Fruit fly (Drosophila melanogaster) whole organism, wandering third instar larva: ENCODE results near the gene CG3061.

Source experiments
- Abd-B ChIP-seq: fragments of >200 bp; optimal IDR thresholded peaks from 2 replicates; lab custom pipeline; 2017; ENCODE audit warnings: missing biosample characterization, missing genetic modification characterization
- CG32264 ChIP-seq: fragments of 200-800 bp; sonication (Bioruptor generic); optimal IDR thresholded peaks from 2 replicates; lab custom pipeline; 2016; ENCODE audit warnings: missing biosample characterization, missing genetic modification characterization
- CG9705 ChIP-seq: fragments of 200-800 bp; sonication (Bioruptor generic); optimal IDR thresholded peaks from 2 replicates; lab custom pipeline; 2018; ENCODE audit warnings: missing biosample characterization, mild to moderate bottlenecking, missing genetic modification characterization
- Dif ChIP-seq: fragments of 200-275, 200-300 bp; sonication (Bioruptor generic); optimal IDR thresholded peaks from 2 replicates; lab custom pipeline; 2018; ENCODE audit warnings: missing biosample characterization, missing genetic modification characterization; ENCODE audit not compliant: partially characterized antibody
- GATAd ChIP-seq: sonication (Bioruptor generic); optimal IDR thresholded peaks from 2 replicates; lab custom pipeline; 2016; ENCODE audit warnings: missing biosample characterization, missing genetic modification characterization
- HLH106 ChIP-seq: fragments of 200-800 bp; optimal IDR thresholded peaks from 3 replicates; lab custom pipeline; 2019; ENCODE audit warnings: missing biosample characterization, mild to moderate bottlenecking, missing genetic modification characterization, moderate library complexity
- Hnf4 ChIP-seq: fragments of 200-800 bp; sonication (Bioruptor generic); optimal IDR thresholded peaks from 2 replicates; lab custom pipeline; 2016; ENCODE audit warnings: missing biosample characterization, mild to moderate bottlenecking, missing genetic modification characterization
- Hr83 ChIP-seq: fragments of 200-300 bp; sonication (Bioruptor generic); optimal IDR thresholded peaks from 2 replicates; lab custom pipeline; 2016; ENCODE audit warnings: missing biosample characterization, mild to moderate bottlenecking, missing genetic modification characterization, moderate library complexity; ENCODE audit not compliant: poor library complexity, severe bottlenecking
- Jra ChIP-seq: sonication (Bioruptor generic); optimal IDR thresholded peaks from 2 replicates; lab custom pipeline; 2016; ENCODE audit warnings: missing biosample characterization, missing genetic modification characterization
- Myc ChIP-seq: fragments of >200 bp; optimal IDR thresholded peaks from 2 replicates; lab custom pipeline; 2017
- Rel ChIP-seq, 2 experiments: fragments of 200-800 bp; sonication (Bioruptor generic) in 1 of 2; optimal IDR thresholded peaks; 2 replicates in 1 of 2; 3 replicates in 1 of 2; lab custom pipeline; 2016 to 2019; ENCODE audit warnings: mild to moderate bottlenecking in 2 of 2, missing biosample characterization in 2 of 2, missing genetic modification characterization in 2 of 2, moderate library complexity in 1 of 2
- Sp1 ChIP-seq: fragments of 200-800 bp; sonication (Bioruptor generic); optimal IDR thresholded peaks from 3 replicates; lab custom pipeline; 2019; ENCODE audit warnings: missing biosample characterization, mild to moderate bottlenecking, missing genetic modification characterization, moderate library complexity
- br ChIP-seq: fragments of 200-800 bp; sonication (Bioruptor generic); optimal IDR thresholded peaks from 2 replicates; lab custom pipeline; 2016; ENCODE audit warnings: missing biosample characterization, missing genetic modification characterization
- brk ChIP-seq: fragments of 200-800 bp; sonication (Bioruptor generic); optimal IDR thresholded peaks from 2 replicates; lab custom pipeline; 2016; ENCODE audit warnings: missing biosample characterization, mild to moderate bottlenecking, missing genetic modification characterization
- dl ChIP-seq, 2 experiments: fragments of 175-275, 200-275 bp in 1 of 2; fragments of 200-275 bp in 1 of 2; sonication (Bioruptor generic); optimal IDR thresholded peaks; lab custom pipeline; 2018; ENCODE audit warnings: mild to moderate bottlenecking in 2 of 2, missing biosample characterization in 2 of 2, missing genetic modification characterization in 2 of 2, moderate library complexity in 2 of 2; ENCODE audit not compliant: partially characterized antibody in 2 of 2, insufficient read depth in 1 of 2
- ey ChIP-seq: fragments of 200-800 bp; sonication (Bioruptor generic); optimal IDR thresholded peaks from 2 replicates; lab custom pipeline; 2016; ENCODE audit warnings: missing biosample characterization, missing genetic modification characterization
- foxo ChIP-seq, 2 experiments: fragments of 200-800 bp; sonication (Bioruptor generic); optimal IDR thresholded peaks; 2 replicates in 1 of 2; 3 replicates in 1 of 2; lab custom pipeline; 2016 to 2017; ENCODE audit warnings: missing biosample characterization in 2 of 2, missing genetic modification characterization in 2 of 2
- fru ChIP-seq: fragments of 200-800 bp; sonication (Bioruptor generic); optimal IDR thresholded peaks from 3 replicates; lab custom pipeline; 2016; ENCODE audit warnings: missing biosample characterization, mild to moderate bottlenecking, missing genetic modification characterization
- h ChIP-seq: fragments of 200-800 bp; sonication (Bioruptor generic); optimal IDR thresholded peaks from 3 replicates; lab custom pipeline; 2016; ENCODE audit warnings: missing biosample characterization, mild to moderate bottlenecking, missing genetic modification characterization
- lola ChIP-seq: fragments of >200 bp; optimal IDR thresholded peaks from 2 replicates; lab custom pipeline; 2017; ENCODE audit warnings: missing biosample characterization, missing genetic modification characterization
- psq ChIP-seq: fragments of 200-800 bp; sonication (Bioruptor generic); optimal IDR thresholded peaks from 3 replicates; lab custom pipeline; 2017; ENCODE audit warnings: missing biosample characterization, mild to moderate bottlenecking, missing genetic modification characterization, moderate library complexity
- sage ChIP-seq: fragments of 200-800 bp; sonication (Bioruptor generic); optimal IDR thresholded peaks from 2 replicates; lab custom pipeline; 2016; ENCODE audit warnings: missing biosample characterization, mild to moderate bottlenecking, missing genetic modification characterization
- sv ChIP-seq: fragments of 200-800 bp; sonication (Bioruptor generic); optimal IDR thresholded peaks from 3 replicates; lab custom pipeline; 2016; ENCODE audit warnings: missing biosample characterization, missing genetic modification characterization
- tai ChIP-seq: sonication (Bioruptor generic); optimal IDR thresholded peaks from 2 replicates; lab custom pipeline; 2016; ENCODE audit warnings: missing biosample characterization, missing genetic modification characterization
- usp ChIP-seq: fragments of >200 bp; optimal IDR thresholded peaks from 2 replicates; lab custom pipeline; 2017; ENCODE audit warnings: missing biosample characterization, missing genetic modification characterization
- woc ChIP-seq: sonication (Bioruptor generic); optimal IDR thresholded peaks from 2 replicates; lab custom pipeline; 2016; ENCODE audit warnings: missing biosample characterization, mild to moderate bottlenecking, missing genetic modification characterization

CG3061 gene

dm6 chr3R:14024919-14025387, 7.2 kb upstream of the CG3061 start (continued):
- TF ChIP-seq Rel (GFP tag; optimal IDR thresholded peaks at IDR 0.05; lab: Kevin White, UChicago) = no peak
- peak; percentile 58 for TF ChIP-seq Rel (tag; optimal IDR thresholded peaks at IDR 0.05; lab: Kevin White, UChicago)

- peak in 1 of 2 experiments; percentile 86 for TF ChIP-seq foxo (GFP tag; optimal IDR thresholded peaks at IDR 0.05; lab: Kevin White, UChicago)
- TF ChIP-seq CG32264 (GFP tag; lab: Kevin White, UChicago) = peak; percentile 14
- peak; percentile 79 for TF ChIP-seq sage
- TF ChIP-seq GATAd (GFP tag; lab: Kevin White, UChicago) = no peak
- no peak for TF ChIP-seq tai (GFP tag; lab: Kevin White, UChicago)
- peak; percentile 78 for TF ChIP-seq Rel (GFP tag; optimal IDR thresholded peaks at IDR 0.05; lab: Kevin White, UChicago)
- TF ChIP-seq Rel (tag; optimal IDR thresholded peaks at IDR 0.05; lab: Kevin White, UChicago) = peak; percentile 26
- no peak for TF ChIP-seq ey (GFP tag; lab: Kevin White, UChicago)
- peak; percentile 22 for TF ChIP-seq Sp1 (GFP tag; lab: Kevin White, UChicago)
- TF ChIP-seq Hnf4 (GFP tag; lab: Kevin White, UChicago) = peak; percentile 12
- peak; percentile 46 for TF ChIP-seq brk (GFP tag; lab: Kevin White, UChicago)
- TF ChIP-seq fru (GFP tag; lab: Kevin White, UChicago) = no peak
These were observed 6.4 kb upstream of the CG3061 start for dm6 chr3R:14025795-14026194.

dm6 chr3R:14026212-14026952, 5.8 kb upstream of the CG3061 start:
- no peak for TF ChIP-seq br (GFP tag; lab: Kevin White, UChicago)
- peak; percentile 43 for TF ChIP-seq woc (GFP tag; lab: Kevin White, UChicago)
- no peak for TF ChIP-seq lola (GFP tag; lab: Kevin White, UChicago)
- peak in 1 of 2 experiments; percentile 1 for TF ChIP-seq dl (GFP tag; optimal IDR thresholded peaks at IDR 0.05; lab: Kevin White, UChicago; ENCODE audit: insufficient read depth in 1 of 2, partially characterized antibody in 2 of 2)
- TF ChIP-seq usp (GFP tag; lab: Kevin White, UChicago) = no peak
- TF ChIP-seq fru (GFP tag; lab: Kevin White, UChicago) = peak; percentile 31
- no peak for TF ChIP-seq Abd-B (GFP tag; lab: Kevin White, UChicago)
- TF ChIP-seq tai (GFP tag; lab: Kevin White, UChicago) = no peak
- TF ChIP-seq sv = no peak
- no peak for TF ChIP-seq CG32264 (GFP tag; lab: Kevin White, UChicago)
- no peak for TF ChIP-seq h (GFP tag; lab: Kevin White, UChicago)
- TF ChIP-seq Myc = peak; percentile 82
- TF ChIP-seq brk (GFP tag; lab: Kevin White, UChicago) = no peak
- no peak for TF ChIP-seq Dif
- TF ChIP-seq, all 38 proteins: peak for 4

- TF ChIP-seq Jra (GFP tag; lab: Kevin White, UChicago) (no peak), h (GFP tag; lab: Kevin White, UChicago) (peak; percentile 17), Rel (GFP tag; optimal IDR thresholded peaks at IDR 0.05; lab: Kevin White, UChicago) (no peak), Rel (tag; optimal IDR thresholded peaks at IDR 0.05; lab: Kevin White, UChicago) (peak; percentile 15), HLH106 (peak; percentile 40), ey (GFP tag; lab: Kevin White, UChicago) (peak; percentile 21), CG9705 (no peak), br (GFP tag; lab: Kevin White, UChicago) (peak; percentile 5), Sp1 (GFP tag; lab: Kevin White, UChicago) (peak; percentile 12), foxo (GFP tag; optimal IDR thresholded peaks at IDR 0.05; lab: Kevin White, UChicago) (peak; percentile 35 to 56), Hnf4 (GFP tag; lab: Kevin White, UChicago) (peak; percentile 7), dl (GFP tag; optimal IDR thresholded peaks at IDR 0.05; lab: Kevin White, UChicago; ENCODE audit: insufficient read depth in 1 of 2, partially characterized antibody in 2 of 2) (no peak)
These were observed 5.0 kb upstream of the CG3061 start for dm6 chr3R:14026953-14027721.

- no peak for TF ChIP-seq psq (GFP tag; lab: Kevin White, UChicago)
- TF ChIP-seq usp (GFP tag; lab: Kevin White, UChicago) = no peak
- TF ChIP-seq Hr83 = no peak
- no peak for TF ChIP-seq Myc
These were observed 4.0 kb upstream of the CG3061 start for dm6 chr3R:14028158-14028557.
